Worm (Caenorhabditis elegans): Measurements from ENCODE around the gene ifas-2.

The ifas-2 gene

DNA sequence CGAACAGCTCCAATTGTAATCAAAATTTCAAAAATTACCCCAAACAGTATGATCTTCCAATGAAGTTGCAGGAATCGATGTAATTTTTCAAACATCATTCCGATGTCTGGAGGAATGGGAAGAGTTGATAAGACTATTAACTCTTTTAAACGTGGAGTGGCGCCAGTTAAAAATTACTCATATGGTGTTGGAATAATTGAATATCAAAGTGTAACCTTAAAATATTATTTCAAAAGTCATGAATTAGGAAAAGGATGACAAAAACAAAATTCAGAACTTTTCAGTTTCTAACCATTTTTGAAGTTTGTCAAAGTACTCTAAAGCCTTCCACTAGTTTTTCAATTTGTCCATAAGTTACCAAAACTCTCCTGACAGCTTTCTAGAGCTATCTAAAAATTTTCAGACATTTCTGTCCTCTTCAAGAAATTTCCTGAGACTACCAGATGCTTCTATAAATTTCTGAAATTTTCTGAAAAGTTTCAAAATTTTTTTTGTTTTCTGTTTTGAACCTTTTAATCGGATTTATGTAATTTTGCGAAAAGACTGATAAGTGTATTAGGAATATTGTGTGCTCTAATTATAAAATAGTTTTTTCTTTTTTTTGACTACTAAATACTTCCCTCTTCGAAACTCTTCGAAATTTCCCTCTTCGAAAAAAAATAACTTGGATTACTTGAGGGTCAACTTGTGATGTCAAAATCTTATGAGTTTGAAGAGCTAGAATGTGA, 34.6 kb downstream of the ifas-2 start, which contains the start of the genes clec-35 and clec-27 (continued):
- TF ChIP-seq hlh-17 (GFP tag; optimal IDR thresholded peaks at IDR 0.05; ENCODE audit: borderline replicate concordance), result no peak
- TF ChIP-seq ces-1 (GFP tag; optimal IDR thresholded peaks at IDR 0.05), result no peak
- TF ChIP-seq ceh-88 (GFP tag; IDR thresholded peaks at IDR 0.05), result no peak

DNA sequence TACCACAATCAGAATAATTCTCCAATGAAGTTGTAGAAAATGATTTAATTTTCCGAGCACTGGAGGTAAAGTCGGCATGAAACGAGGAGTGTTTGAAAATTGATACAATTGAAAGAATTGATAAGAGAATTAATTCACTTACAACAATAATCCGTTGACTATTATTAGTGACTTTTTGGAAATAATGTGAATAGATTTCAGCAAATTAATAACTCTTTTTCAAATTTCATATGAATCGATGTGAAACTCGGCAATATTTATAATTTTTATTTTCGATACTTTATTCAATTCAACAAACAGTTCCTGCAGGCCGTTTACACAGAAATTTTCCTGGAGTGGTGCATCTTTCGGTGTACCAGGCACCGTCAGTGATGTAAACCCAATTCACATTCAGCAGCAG, 36.7 kb downstream of the ifas-2 start, which contains the start of gene clec-37:
TSS of gene clec-37 (minus strand) at position 101 of the 400 bp plus-strand sequence.
- TF ChIP-seq fkh-10 (GFP tag; optimal IDR thresholded peaks at IDR 0.05) (no peak), sup-37 (GFP tag; optimal IDR thresholded peaks at IDR 0.05) (no peak), alr-1 (tag; optimal IDR thresholded peaks at IDR 0.05; ENCODE audit: borderline replicate concordance) (no peak), lin-35 (GFP tag; optimal IDR thresholded peaks at IDR 0.05) (no peak), fkh-8 (tag; optimal IDR thresholded peaks at IDR 0.05) (no peak), skn-1 (tag; optimal IDR thresholded peaks at IDR 0.05) (no peak), mab-9 (GFP tag; IDR thresholded peaks at IDR 0.05) (no peak), nhr-20 (tag; optimal IDR thresholded peaks at IDR 0.05) (no peak)

DNA sequence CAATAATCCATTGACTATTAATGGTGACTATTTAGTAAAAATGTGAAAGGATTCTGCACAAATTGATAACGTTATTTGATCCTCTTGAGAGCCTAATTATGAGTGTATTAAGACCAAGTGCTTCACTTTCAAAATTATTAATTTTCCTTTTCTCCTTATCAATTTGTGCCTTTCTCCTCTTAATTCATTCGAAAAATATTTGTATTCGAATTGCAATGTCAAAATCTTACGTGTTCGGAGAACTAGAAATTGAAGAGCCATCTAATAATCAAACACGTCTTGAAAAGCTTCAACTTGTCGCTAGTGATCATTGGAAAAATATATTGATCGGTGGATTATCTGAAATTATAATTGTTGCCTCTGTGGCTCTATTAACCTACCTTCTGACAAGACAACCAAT, 40.2 kb downstream of the ifas-2 start, which contains the start of the genes clec-36 and clec-26:
TSS of gene clec-36 (minus strand) at position 101 of the 400 bp plus-strand sequence.
TSS of gene clec-26 (plus strand) at position 114 of the 400 bp plus-strand sequence.
- TF ChIP-seq elt-2 (tag; optimal IDR thresholded peaks at IDR 0.05) (peak; percentile 44), nhr-90 (tag; optimal IDR thresholded peaks at IDR 0.05; ENCODE audit: poor library complexity) (no peak), aha-1 (tag; optimal IDR thresholded peaks at IDR 0.05) (no peak)

DNA sequence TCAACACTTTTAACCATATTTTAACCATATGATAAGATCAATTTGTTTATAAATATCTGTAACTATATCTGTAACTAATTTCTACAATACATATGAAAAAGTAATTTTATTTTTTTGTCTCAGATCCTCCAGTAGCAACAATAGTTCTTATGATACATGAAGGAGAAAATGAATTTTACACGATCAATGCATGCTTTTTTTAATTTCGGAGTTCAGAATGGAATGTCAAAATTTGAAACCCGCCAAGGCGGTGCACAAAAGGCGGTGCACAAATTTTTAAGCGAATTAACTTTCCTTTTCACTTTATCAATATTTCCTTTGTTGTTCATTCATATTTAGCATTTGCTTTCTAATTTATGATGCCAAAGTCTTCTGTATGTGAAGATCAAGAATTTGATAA, 45.7 kb downstream of the ifas-2 start, which contains the start of gene clec-25:
TSS of gene clec-25 (plus strand) at position 301 of the 400 bp plus-strand sequence.
- TF ChIP-seq jun-1 (tag; optimal IDR thresholded peaks at IDR 0.05) (no peak), snpc-4 (tag; optimal IDR thresholded peaks at IDR 0.05) (no peak), lin-39 (tag; optimal IDR thresholded peaks at IDR 0.05) (no peak), unc-30 (tag; optimal IDR thresholded peaks at IDR 0.05) (no peak), nhr-84 (tag; optimal IDR thresholded peaks at IDR 0.05) (no peak), egl-13 (tag; optimal IDR thresholded peaks at IDR 0.05) (no peak), ceh-82 (tag; optimal IDR thresholded peaks at IDR 0.05) (no peak), mef-2 (tag; optimal IDR thresholded peaks at IDR 0.05) (no peak)

DNA sequence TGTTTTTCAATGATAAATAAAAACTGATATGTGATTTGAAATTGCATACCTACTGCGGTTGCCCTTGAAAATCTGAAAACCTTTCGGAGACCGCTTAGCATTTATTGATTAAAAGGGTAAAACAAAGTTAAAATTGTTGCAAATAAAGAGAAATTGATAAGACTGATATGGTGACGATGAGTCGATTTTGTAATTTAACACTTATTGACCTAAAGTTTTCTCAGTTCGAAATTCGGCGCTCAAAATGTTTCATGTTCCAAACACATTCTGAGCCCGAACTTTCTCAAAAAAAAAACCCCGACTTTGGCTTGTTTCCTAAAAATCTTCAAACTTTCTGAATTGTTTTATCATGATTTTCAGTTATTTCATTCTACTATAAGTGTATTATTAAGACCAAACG, 47.7 kb downstream of the ifas-2 start, which contains the start of gene clec-40:
TSS of gene clec-40 (minus strand) at position 101 of the 400 bp plus-strand sequence.
- TF ChIP-seq ceh-82 (tag; optimal IDR thresholded peaks at IDR 0.05) (no peak), blmp-1 (tag; optimal IDR thresholded peaks at IDR 0.05) (no peak), hlh-4 (tag; optimal IDR thresholded peaks at IDR 0.05) (no peak), unc-62 (GFP tag; optimal IDR thresholded peaks at IDR 0.05) (no peak), lir-3 (tag; optimal IDR thresholded peaks at IDR 0.05; ENCODE audit: poor library complexity) (no peak), ceh-8 (GFP tag; optimal IDR thresholded peaks at IDR 0.05) (no peak), isw-1 (GFP tag; IDR thresholded peaks at IDR 0.05) (no peak), nhr-71 (tag; optimal IDR thresholded peaks at IDR 0.05) (no peak)

DNA sequence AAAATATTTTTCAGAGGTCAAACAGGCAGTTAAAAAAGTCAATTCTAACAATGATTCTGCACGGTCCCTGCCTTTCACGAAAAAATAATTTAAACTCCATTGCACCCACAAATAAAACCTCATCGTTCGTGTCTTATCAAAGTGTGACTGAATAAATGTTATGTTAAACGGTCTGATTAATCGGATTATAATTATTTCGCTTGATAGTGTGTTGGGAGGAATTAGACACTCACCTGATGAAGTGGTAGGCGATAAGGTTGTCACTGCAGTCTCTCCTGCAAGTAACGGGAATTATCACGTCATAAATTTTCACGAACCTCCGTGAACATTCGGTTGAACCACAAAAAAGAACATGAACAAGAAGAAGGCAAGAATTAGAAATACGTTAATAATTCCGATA, 48.4 kb downstream of the ifas-2 start:
- TF ChIP-seq dpl-1 (GFP tag; optimal IDR thresholded peaks at IDR 0.05) (no peak), nhr-84 (tag; optimal IDR thresholded peaks at IDR 0.05) (no peak), jun-1 (tag; optimal IDR thresholded peaks at IDR 0.05) (peak; percentile 8), irx-1 (tag; optimal IDR thresholded peaks at IDR 0.05) (no peak), mab-9 (GFP tag; IDR thresholded peaks at IDR 0.05) (no peak), fkh-4 (tag; optimal IDR thresholded peaks at IDR 0.05; ENCODE audit: borderline replicate concordance) (no peak), elt-2 (tag; optimal IDR thresholded peaks at IDR 0.05) (peak; percentile 91), aly-2 (tag; optimal IDR thresholded peaks at IDR 0.05) (no peak), nhr-76 (tag; optimal IDR thresholded peaks at IDR 0.05) (no peak), lin-35 (GFP tag; optimal IDR thresholded peaks at IDR 0.05) (peak in 1 of 2 experiments; percentile 14), ces-1 (GFP tag; optimal IDR thresholded peaks at IDR 0.05) (no peak)

Data from whole organism, L1 larva.